Fruit fly (Drosophila melanogaster): ENCODE results near the gene CG31441.
A peak's percentile ranks its signal among the peaks of the same experiment; 100 is the strongest.

CG31441 gene

dm6 chr3R:11269013-11269412 is 32.9 kb downstream of the CG31441 start (continued):
- TF ChIP-seq CG9797 (GFP tag; optimal IDR thresholded peaks at IDR 0.05) (no peak), Chrac-16 (GFP tag; optimal IDR thresholded peaks at IDR 0.05) (peak; percentile 62), CG7963 (GFP tag; IDR thresholded peaks at IDR 0.05; ENCODE audit: partially characterized antibody) (no peak), Hr3 (GFP tag; optimal IDR thresholded peaks at IDR 0.05) (peak; percentile 45), Fer3 (tag; optimal IDR thresholded peaks at IDR 0.05) (no peak), Stat92E (GFP tag; optimal IDR thresholded peaks at IDR 0.05) (no peak), ro (GFP tag; IDR thresholded peaks at IDR 0.05) (no peak), pita (GFP tag; optimal IDR thresholded peaks at IDR 0.05) (no peak), CkIIα-i1 (GFP tag; IDR thresholded peaks at IDR 0.05) (no peak), CG8478 (optimal IDR thresholded peaks at IDR 0.05) (no peak), ash1 (GFP tag; optimal IDR thresholded peaks at IDR 0.05) (peak; percentile 29), CG10431 (GFP tag; optimal IDR thresholded peaks at IDR 0.05) (peak; percentile 86), CG10959 (GFP tag; IDR thresholded peaks at IDR 0.05) (peak; percentile 74), dan (GFP tag; IDR thresholded peaks at IDR 0.05) (no peak), cwo (GFP tag; optimal IDR thresholded peaks at IDR 0.05) (no peak), danr (GFP tag; IDR thresholded peaks at IDR 0.05) (no peak), ase (GFP tag; IDR thresholded peaks at IDR 0.05) (peak; percentile 55; the same call in 2 of the 3 replicates), CG12299 (tag; optimal IDR thresholded peaks at IDR 0.05) (no peak), zfh2 (GFP tag; optimal IDR thresholded peaks at IDR 0.05) (no peak), CG2199 (GFP tag; IDR thresholded peaks at IDR 0.05) (no peak), Oli (tag; optimal IDR thresholded peaks at IDR 0.05) (peak; percentile 66), Taf1 (GFP tag; IDR thresholded peaks at IDR 0.05) (no peak), cato (GFP tag; optimal IDR thresholded peaks at IDR 0.05; ENCODE audit: borderline replicate concordance) (peak; percentile 40), sna (GFP tag; IDR thresholded peaks at IDR 0.05; ENCODE audit: partially characterized antibody) (no peak), MESR4 (GFP tag; optimal IDR thresholded peaks at IDR 0.05) (no peak), CG34376 (GFP tag; optimal IDR thresholded peaks at IDR 0.05) (no peak), E2f2 (GFP tag; IDR thresholded peaks at IDR 0.05) (no peak), tll (GFP tag; optimal IDR thresholded peaks at IDR 0.05) (no peak), chinmo (GFP tag; IDR thresholded peaks at IDR 0.05; ENCODE audit: partially characterized antibody) (no peak), dmrt99B (tag; optimal IDR thresholded peaks at IDR 0.05) (no peak), Rx (GFP tag; IDR thresholded peaks at IDR 0.05) (peak; percentile 48; the same call in 1 of the 2 replicates), mam (GFP tag; optimal IDR thresholded peaks at IDR 0.05) (peak; percentile 10), CG7745 (tag; optimal IDR thresholded peaks at IDR 0.05) (peak; percentile 89), B-H2 (GFP tag; optimal IDR thresholded peaks at IDR 0.05) (no peak), sr (GFP tag; IDR thresholded peaks at IDR 0.05) (no peak), CG5180 (GFP tag; optimal IDR thresholded peaks at IDR 0.05) (peak; percentile 69), CG9215 (GFP tag; IDR thresholded peaks at IDR 0.05) (no peak), NfI (GFP tag; optimal IDR thresholded peaks at IDR 0.05) (peak; percentile 82), Jarid2 (GFP tag; optimal IDR thresholded peaks at IDR 0.05) (peak; percentile 66), fu2 (GFP tag; optimal IDR thresholded peaks at IDR 0.05) (no peak), CG2875 (GFP tag; optimal IDR thresholded peaks at IDR 0.05) (peak; percentile 79), CG17802 (tag; optimal IDR thresholded peaks at IDR 0.05) (peak; percentile 73), ERR (GFP tag; optimal IDR thresholded peaks at IDR 0.05) (no peak), slou (GFP tag; optimal IDR thresholded peaks at IDR 0.05) (peak; percentile 18), CG3847 (GFP tag; IDR thresholded peaks at IDR 0.05) (no peak), CG14014 (GFP tag; IDR thresholded peaks at IDR 0.05) (no peak), CG12155 (GFP tag; optimal IDR thresholded peaks at IDR 0.05) (no peak), insv (GFP tag; optimal IDR thresholded peaks at IDR 0.05) (peak in 1 of 2 experiments; percentile 65), Six4 (GFP tag; optimal IDR thresholded peaks at IDR 0.05) (peak; percentile 75), jing (GFP tag; optimal IDR thresholded peaks at IDR 0.05) (peak; percentile 39), BtbVII (GFP tag; optimal IDR thresholded peaks at IDR 0.05) (peak; percentile 75)

Data from whole organism, embryonic.